Worm (Caenorhabditis elegans): ENCODE results near the gene F37B4.10.

The F37B4.10 gene

ce11 chrV:2888681-2889080, 11.3 kb upstream of the F37B4.10 start, which contains the start of gene srw-4:
Gene srw-4 (minus strand): TSS chrV:2888781.
- TF ChIP-seq K09A11.1 (tag; optimal IDR thresholded peaks at IDR 0.05; ENCODE audit: insufficient read depth) (no peak), ceh-30 (tag; optimal IDR thresholded peaks at IDR 0.05) (no peak), sox-2 (GFP tag; IDR thresholded peaks at IDR 0.05) (no peak), ceh-19 (GFP tag; optimal IDR thresholded peaks at IDR 0.05) (no peak), sox-4 (tag; optimal IDR thresholded peaks at IDR 0.05) (no peak), ceh-24 (tag; optimal IDR thresholded peaks at IDR 0.05) (no peak)

ce11 chrV:2888265-2888664, 10.9 kb upstream of the F37B4.10 start:
- TF ChIP-seq fkh-10 (GFP tag; optimal IDR thresholded peaks at IDR 0.05) (no peak), sox-2 (GFP tag; IDR thresholded peaks at IDR 0.05) (no peak), eyg-1 (tag; optimal IDR thresholded peaks at IDR 0.05) (no peak), pqm-1 (tag; optimal IDR thresholded peaks at IDR 0.05) (no peak), ceh-45 (GFP tag; IDR thresholded peaks at IDR 0.05) (no peak), fax-1 (tag; optimal IDR thresholded peaks at IDR 0.05) (no peak), ceh-18 (tag; optimal IDR thresholded peaks at IDR 0.05) (no peak), ahr-1 (tag; optimal IDR thresholded peaks at IDR 0.05) (no peak), ceh-34 (tag; optimal IDR thresholded peaks at IDR 0.05) (no peak), pat-9 (tag; optimal IDR thresholded peaks at IDR 0.05) (no peak), ztf-16 (tag; optimal IDR thresholded peaks at IDR 0.05) (no peak), pha-4 (tag; optimal IDR thresholded peaks at IDR 0.05) (no peak), ceh-19 (GFP tag; optimal IDR thresholded peaks at IDR 0.05) (no peak), pha-2 (tag; optimal IDR thresholded peaks at IDR 0.05) (no peak), T23F11.4 (GFP tag; optimal IDR thresholded peaks at IDR 0.05) (no peak), K02D7.2 (tag; optimal IDR thresholded peaks at IDR 0.05) (no peak), ceh-48 (tag; optimal IDR thresholded peaks at IDR 0.05) (no peak), elt-2 (tag; optimal IDR thresholded peaks at IDR 0.05) (no peak)

ce11 chrV:2884411-2884810, 7.0 kb upstream of the F37B4.10 start, which contains the start of gene sre-24:
Gene sre-24 (plus strand): TSS chrV:2884711.
- no peak for TF ChIP-seq elt-4 (tag; optimal IDR thresholded peaks at IDR 0.05)
- TF ChIP-seq ref-2 (tag; optimal IDR thresholded peaks at IDR 0.05): no peak
- TF ChIP-seq ceh-14 (tag; optimal IDR thresholded peaks at IDR 0.05): no peak
- TF ChIP-seq che-1 (tag; optimal IDR thresholded peaks at IDR 0.05): no peak
- TF ChIP-seq ceh-19 (GFP tag; optimal IDR thresholded peaks at IDR 0.05): no peak
- no peak for TF ChIP-seq pqm-1 (tag; optimal IDR thresholded peaks at IDR 0.05)
- TF ChIP-seq ceh-22 (tag; optimal IDR thresholded peaks at IDR 0.05): no peak
- no peak for TF ChIP-seq gmeb-2 (tag; optimal IDR thresholded peaks at IDR 0.05)
- TF ChIP-seq zip-5 (tag; optimal IDR thresholded peaks at IDR 0.05): no peak

- TF ChIP-seq sox-4 (tag; optimal IDR thresholded peaks at IDR 0.05) (no peak), pqm-1 (tag; optimal IDR thresholded peaks at IDR 0.05) (no peak), madf-2 (tag; optimal IDR thresholded peaks at IDR 0.05) (no peak), C08G9.2 (tag; optimal IDR thresholded peaks at IDR 0.05) (no peak), zip-5 (tag; optimal IDR thresholded peaks at IDR 0.05) (no peak), ceh-2 (tag; optimal IDR thresholded peaks at IDR 0.05) (no peak)
These were observed 5.7 kb upstream of the F37B4.10 start for ce11 chrV:2883097-2883496.

ce11 chrV:2881565-2881964, 4.2 kb upstream of the F37B4.10 start:
- TF ChIP-seq nhr-232 (tag; optimal IDR thresholded peaks at IDR 0.05): no peak
- no peak for TF ChIP-seq hlh-30 (tag; optimal IDR thresholded peaks at IDR 0.05; ENCODE audit: insufficient read depth)
- no peak for TF ChIP-seq elt-2 (tag; optimal IDR thresholded peaks at IDR 0.05)
- no peak for TF ChIP-seq elt-4 (tag; optimal IDR thresholded peaks at IDR 0.05)
- no peak for TF ChIP-seq sdc-2 (tag; optimal IDR thresholded peaks at IDR 0.05)
- TF ChIP-seq ets-4 (tag; optimal IDR thresholded peaks at IDR 0.05): no peak
- TF ChIP-seq ceh-9 (tag; optimal IDR thresholded peaks at IDR 0.05): no peak
- TF ChIP-seq sox-4 (tag; optimal IDR thresholded peaks at IDR 0.05): no peak
- no peak for TF ChIP-seq che-1 (tag; optimal IDR thresholded peaks at IDR 0.05)
- no peak for TF ChIP-seq rnt-1 (tag; optimal IDR thresholded peaks at IDR 0.05)

Measured in whole organism, late embryonic.